Fruit fly (Drosophila melanogaster) Kc167 (cell line): ENCODE data around the gene CG43098.

Experiments
- Sin3A ChIP-seq: fragments of >200 bp; optimal IDR thresholded peaks from 2 replicates; lab custom pipeline; 2018; ENCODE audit warnings: missing external identifiers
- h ChIP-seq: fragments of >200 bp; optimal IDR thresholded peaks from 3 replicates; lab custom pipeline; 2018; ENCODE audit warnings: missing external identifiers
- insv ChIP-seq: fragments of >200 bp; optimal IDR thresholded peaks from 3 replicates; lab custom pipeline; 2018; ENCODE audit warnings: missing external identifiers
- psq ChIP-seq: fragments of >200 bp; optimal IDR thresholded peaks from 2 replicates; lab custom pipeline; 2017; ENCODE audit warnings: missing external identifiers
- ttk ChIP-seq: sonication (Bioruptor generic); optimal IDR thresholded peaks from 2 replicates; lab custom pipeline; 2017; ENCODE audit warnings: missing external identifiers

DNA sequence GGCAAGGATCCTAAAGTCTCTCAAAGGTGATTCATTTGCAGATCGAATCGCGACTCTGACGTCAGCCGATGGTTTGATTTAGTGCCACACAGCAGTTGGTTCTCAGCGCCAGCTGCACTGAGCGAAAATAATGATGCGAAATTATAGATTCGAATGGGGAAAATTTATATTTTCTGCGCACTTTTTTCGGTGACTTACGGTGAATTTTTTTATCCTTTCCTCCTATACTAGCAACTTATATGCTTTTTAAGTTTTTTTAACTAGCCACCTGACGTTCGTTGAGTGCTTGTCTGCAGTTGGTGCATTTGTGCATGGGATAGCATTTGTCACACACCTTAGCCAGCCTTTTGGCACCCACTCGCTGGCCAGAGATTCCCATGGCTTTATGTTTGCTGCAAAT lies 27.4 kb downstream of the CG43098 start:
- no peak for TF ChIP-seq psq
- TF ChIP-seq insv (lab: Kevin White, UChicago) = no peak
- TF ChIP-seq Sin3A = no peak
- TF ChIP-seq h (lab: Kevin White, UChicago) = no peak
- TF ChIP-seq ttk = no peak
